Fruit fly (Drosophila melanogaster): ENCODE data around the gene Grip.

- no peak for TF ChIP-seq kay (GFP tag; ENCODE audit: borderline replicate concordance)
- TF ChIP-seq Crg-1 (GFP tag; optimal IDR thresholded peaks at IDR 0.05), result no peak
- TF ChIP-seq CG33017 (tag; optimal IDR thresholded peaks at IDR 0.05), result no peak
- no peak for TF ChIP-seq Clk (GFP tag; optimal IDR thresholded peaks at IDR 0.05)
- no peak for TF ChIP-seq cnc (optimal IDR thresholded peaks at IDR 0.05)
- TF ChIP-seq Hr96 (GFP tag; optimal IDR thresholded peaks at IDR 0.05), result no peak
- TF ChIP-seq CG11617 (GFP tag; optimal IDR thresholded peaks at IDR 0.05), result no peak
- TF ChIP-seq CG5204 (GFP tag; optimal IDR thresholded peaks at IDR 0.05), result no peak
- no peak for TF ChIP-seq toe (GFP tag; optimal IDR thresholded peaks at IDR 0.05)
These were observed 10.8 kb upstream of the Grip start, which contains the start of gene CG6067 for dm6 chrX:5955207-5955679.
